Worm (Caenorhabditis elegans) whole organism, midembryonic: ENCODE results near the gene fbxb-18.

ENCODE experiments used
- T22C8.4 ChIP-seq: fragments of 200-800 bp; sonication (Bioruptor generic); IDR thresholded peaks from 2 replicates; pipeline ENCODE4 v1.3.6; 2022; ENCODE audit warnings: missing genetic modification characterization, missing compliant biosample characterization
- cog-1 ChIP-seq: sonication (generic microtip); optimal IDR thresholded peaks from 2 replicates; lab custom pipeline; 2016; ENCODE audit warnings: missing genetic modification characterization, missing compliant biosample characterization
- flt-1 ChIP-seq: fragments of 200-800 bp; sonication (Bioruptor generic); IDR thresholded peaks from 2 replicates; pipeline ENCODE4 v1.3.6; 2022; ENCODE audit warnings: missing genetic modification characterization, missing compliant biosample characterization
- klf-2 ChIP-seq: fragments of 200-800 bp; sonication (Bioruptor generic); conservative IDR thresholded peaks from 2 replicates; pipeline ENCODE4 v1.3.6; 2022; ENCODE audit warnings: missing genetic modification reagents, missing genetic modification characterization, missing compliant biosample characterization
- med-1 ChIP-seq: sonication (generic microtip); optimal IDR thresholded peaks from 2 replicates; lab custom pipeline; 2017; ENCODE audit warnings: missing genetic modification characterization, mild to moderate bottlenecking, missing compliant biosample characterization, antibody characterized with exemption, missing genetic modification reagents; ENCODE audit not compliant: insufficient read depth
- ref-1 ChIP-seq: fragments of 200-800 bp; sonication (Bioruptor generic); conservative IDR thresholded peaks from 2 replicates; pipeline ENCODE4 v1.3.6; 2022; ENCODE audit warnings: missing genetic modification reagents, missing genetic modification characterization, missing compliant biosample characterization
- tab-1 ChIP-seq: fragments of 200-800 bp; sonication (Bioruptor generic); IDR thresholded peaks from 2 replicates; pipeline ENCODE4 v1.3.6; 2022; ENCODE audit warnings: missing genetic modification characterization, missing compliant biosample characterization
- ztf-23 ChIP-seq: fragments of 200-800 bp; sonication (Bioruptor generic); IDR thresholded peaks from 2 replicates; pipeline ENCODE4 v1.3.6; 2022; ENCODE audit warnings: missing genetic modification reagents, missing genetic modification characterization, missing compliant biosample characterization
- ztf-29 ChIP-seq: fragments of 200-800 bp; sonication (Bioruptor generic); IDR thresholded peaks from 2 replicates; pipeline ENCODE4 v1.3.6; 2022; ENCODE audit warnings: missing genetic modification reagents, missing genetic modification characterization, missing compliant biosample characterization

The fbxb-18 gene

ce11 chrII:1683742-1684141 lies 5.0 kb downstream of the fbxb-18 start, which contains the start of gene fbxb-25:
Gene fbxb-25 (plus strand): TSS chrII:1684042.
- TF ChIP-seq ref-1 (GFP tag; lab: Robert Waterston, UW), result no peak

DNA sequence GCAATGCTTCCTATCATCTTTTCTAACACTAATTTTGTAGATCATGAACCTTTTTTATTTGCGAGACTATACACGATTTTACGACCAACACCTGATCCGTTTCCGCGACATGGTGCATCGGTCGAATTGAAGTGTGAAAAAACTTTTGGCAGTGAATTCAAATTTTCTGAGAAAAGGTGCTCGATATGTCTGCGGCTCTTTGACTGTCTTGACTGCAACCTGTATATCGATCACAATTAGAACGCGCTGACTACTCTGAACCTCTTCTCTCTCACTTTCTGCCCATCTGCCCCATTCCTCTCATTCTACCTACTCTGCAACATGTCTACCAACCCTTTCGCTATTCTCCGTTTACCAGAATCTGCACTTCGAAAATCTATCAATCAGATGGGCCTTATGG lies 6.5 kb downstream of the fbxb-18 start, which contains the start of gene fbxb-26:
Gene fbxb-26 (plus strand): TSS at position 301 of the 400 bp plus-strand sequence.
- TF ChIP-seq ref-1 (GFP tag; lab: Robert Waterston, UW) (no peak), cog-1 (tag; lab: Kevin White, UChicago) (no peak), ztf-29 (GFP tag; lab: Robert Waterston, UW) (no peak), T22C8.4 (GFP tag; lab: Robert Waterston, UW) (no peak), klf-2 (GFP tag; lab: Robert Waterston, UW) (no peak), flt-1 (no peak), tab-1 (GFP tag; lab: Robert Waterston, UW) (no peak), med-1 (GFP tag; lab: Kevin White, UChicago) (no peak), ztf-23 (GFP tag; lab: Robert Waterston, UW) (no peak)

DNA sequence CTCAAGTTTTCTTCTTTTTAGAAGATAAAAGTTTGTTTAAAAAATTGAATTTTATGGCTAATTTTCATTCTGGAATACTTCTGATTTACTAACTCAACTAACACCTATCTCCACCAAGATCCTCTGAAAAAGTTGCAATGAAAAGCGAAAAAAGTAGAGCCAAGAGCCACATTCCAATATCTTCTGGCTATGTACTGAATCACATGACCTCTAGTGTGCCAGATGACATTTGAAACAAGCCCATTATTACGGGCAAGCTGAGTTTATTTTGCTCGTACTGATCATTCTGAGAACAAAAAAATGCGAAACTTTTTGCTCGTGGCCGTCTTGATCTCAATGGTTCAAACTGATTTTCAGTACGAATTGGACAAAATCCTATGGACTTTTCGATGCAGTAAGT lies 9.6 kb downstream of the fbxb-18 start, which contains the start of gene irld-36:
Gene irld-36 (plus strand): TSS at position 301 of the 400 bp plus-strand sequence.
- TF ChIP-seq tab-1 (GFP tag; lab: Robert Waterston, UW) (no peak), ztf-23 (GFP tag; lab: Robert Waterston, UW) (no peak), ref-1 (GFP tag; lab: Robert Waterston, UW) (no peak), med-1 (GFP tag; lab: Kevin White, UChicago) (no peak), T22C8.4 (GFP tag; lab: Robert Waterston, UW) (no peak), ztf-29 (GFP tag; lab: Robert Waterston, UW) (no peak), flt-1 (no peak), klf-2 (GFP tag; lab: Robert Waterston, UW) (no peak), cog-1 (tag; lab: Kevin White, UChicago) (no peak)

ce11 chrII:1676088-1676487 lies 12.6 kb downstream of the fbxb-18 start, which contains the start of gene fbxb-17:
Gene fbxb-17 (plus strand): TSS chrII:1676388.
- TF ChIP-seq klf-2 (GFP tag; lab: Robert Waterston, UW), result no peak
- no peak for TF ChIP-seq cog-1 (tag; lab: Kevin White, UChicago)
- no peak for TF ChIP-seq tab-1 (GFP tag; lab: Robert Waterston, UW)
- no peak for TF ChIP-seq med-1 (GFP tag; lab: Kevin White, UChicago)

ce11 chrII:1672673-1673072 lies 16.0 kb downstream of the fbxb-18 start:
- TF ChIP-seq klf-2 (GFP tag; lab: Robert Waterston, UW), result no peak
- no peak for TF ChIP-seq tab-1 (GFP tag; lab: Robert Waterston, UW)
- TF ChIP-seq flt-1, result no peak
- TF ChIP-seq ztf-29 (GFP tag; lab: Robert Waterston, UW), result no peak
- TF ChIP-seq ztf-23 (GFP tag; lab: Robert Waterston, UW), result no peak
- TF ChIP-seq cog-1 (tag; lab: Kevin White, UChicago), result no peak
- TF ChIP-seq T22C8.4 (GFP tag; lab: Robert Waterston, UW), result no peak
- no peak for TF ChIP-seq ref-1 (GFP tag; lab: Robert Waterston, UW)
- TF ChIP-seq med-1 (GFP tag; lab: Kevin White, UChicago), result no peak

ce11 chrII:1670985-1671384 lies 17.7 kb downstream of the fbxb-18 start:
- TF ChIP-seq ztf-29 (GFP tag; lab: Robert Waterston, UW), result no peak
- no peak for TF ChIP-seq ztf-23 (GFP tag; lab: Robert Waterston, UW)

- TF ChIP-seq ref-1 (GFP tag; lab: Robert Waterston, UW), result no peak
- no peak for TF ChIP-seq klf-2 (GFP tag; lab: Robert Waterston, UW)
- no peak for TF ChIP-seq tab-1 (GFP tag; lab: Robert Waterston, UW)
- TF ChIP-seq med-1 (GFP tag; lab: Kevin White, UChicago), result no peak
These were observed 18.3 kb downstream of the fbxb-18 start, which contains the start of gene nhx-6 for ce11 chrII:1670260-1670879. Gene nhx-6 (plus strand): TSS chrII:1670829.

- TF ChIP-seq ztf-23 (GFP tag; lab: Robert Waterston, UW), result no peak
- no peak for TF ChIP-seq T22C8.4 (GFP tag; lab: Robert Waterston, UW)
- no peak for TF ChIP-seq cog-1 (tag; lab: Kevin White, UChicago)
- no peak for TF ChIP-seq tab-1 (GFP tag; lab: Robert Waterston, UW)
These were observed 19.8 kb downstream of the fbxb-18 start, which contains the start of gene srw-97 for ce11 chrII:1668913-1669312. Gene srw-97 (minus strand): TSS chrII:1669013.

DNA sequence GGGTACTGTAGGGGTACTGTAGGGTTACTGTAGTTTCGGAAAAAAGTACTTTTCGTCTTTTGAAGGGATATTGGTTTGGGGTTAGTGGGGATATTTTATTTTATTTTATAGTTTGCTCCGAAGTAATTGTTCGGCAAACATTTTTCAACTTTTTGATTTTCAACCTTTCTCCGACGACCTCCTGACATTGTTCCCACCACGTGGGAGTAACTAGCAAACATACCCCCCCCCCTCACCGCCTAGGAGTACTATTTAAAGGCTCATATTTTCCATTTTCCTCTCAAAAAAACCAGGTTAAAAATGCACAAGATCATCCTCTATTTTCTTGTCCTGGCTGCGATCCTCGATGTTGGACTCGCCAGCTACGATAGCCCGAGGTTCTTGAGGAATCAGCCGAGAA lies 22.7 kb downstream of the fbxb-18 start, which contains the start of gene srlf-29:
Gene srlf-29 (plus strand): TSS at position 301 of the 400 bp plus-strand sequence.
- TF ChIP-seq ztf-23 (GFP tag; lab: Robert Waterston, UW), result no peak
- TF ChIP-seq klf-2 (GFP tag; lab: Robert Waterston, UW), result no peak
- TF ChIP-seq flt-1, result no peak

DNA sequence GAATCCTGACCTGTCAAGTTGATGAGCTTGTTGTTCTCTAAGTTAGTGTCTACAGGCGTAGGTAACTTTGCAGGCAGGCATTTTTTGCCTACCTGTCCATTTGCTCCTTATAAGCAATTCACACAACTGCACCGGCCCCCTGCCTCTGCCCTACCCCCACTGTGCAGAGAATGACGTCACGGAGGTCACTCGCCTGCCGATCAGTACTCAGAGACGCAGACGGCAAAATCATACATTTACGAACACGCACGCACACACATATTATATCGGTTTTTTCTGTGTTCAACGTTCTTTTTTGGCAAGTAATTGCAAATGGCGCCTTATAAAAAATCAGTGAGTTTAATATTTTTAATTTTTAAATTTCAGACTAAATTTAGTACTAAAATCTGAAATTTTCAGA lies 25.2 kb downstream of the fbxb-18 start, which contains the start of gene duxl-1:
Gene duxl-1 (plus strand): TSS at position 184 of the 400 bp plus-strand sequence.
- TF ChIP-seq klf-2 (GFP tag; lab: Robert Waterston, UW) (no peak), cog-1 (tag; lab: Kevin White, UChicago) (no peak), flt-1 (no peak), ztf-29 (GFP tag; lab: Robert Waterston, UW) (no peak), ref-1 (GFP tag; lab: Robert Waterston, UW) (0 out of 2 replicates have a peak, but pooled peaks have one; percentile 17), ztf-23 (GFP tag; lab: Robert Waterston, UW) (no peak), T22C8.4 (GFP tag; lab: Robert Waterston, UW) (no peak)
